Fruit fly (Drosophila melanogaster) whole organism, adult: ENCODE results near the gene CG14903.

Experiments
- CG11617 ChIP-seq: fragments of 200-800 bp; sonication (Bioruptor generic); optimal IDR thresholded peaks from 2 replicates; lab custom pipeline; 2017; ENCODE audit warnings: mild to moderate bottlenecking, missing biosample characterization, missing genetic modification reagents, missing genetic modification characterization
- CG12768 ChIP-seq: fragments of 200-800 bp; sonication (Bioruptor generic); optimal IDR thresholded peaks from 2 replicates; lab custom pipeline; 2017; ENCODE audit warnings: missing biosample characterization, missing genetic modification characterization, mild to moderate bottlenecking, moderate library complexity, missing genetic modification reagents
- CG1620 ChIP-seq: fragments of 200-800 bp; sonication (Bioruptor generic); optimal IDR thresholded peaks from 2 replicates; lab custom pipeline; 2016; ENCODE audit warnings: missing biosample characterization, missing genetic modification characterization
- CG7045 ChIP-seq: fragments of 200-800 bp; sonication (Bioruptor generic); optimal IDR thresholded peaks from 2 replicates; lab custom pipeline; 2017; ENCODE audit warnings: missing biosample characterization, mild to moderate bottlenecking, missing genetic modification characterization
- CG7101 ChIP-seq: fragments of 200-800 bp; sonication (Bioruptor generic); optimal IDR thresholded peaks from 2 replicates; lab custom pipeline; 2018; ENCODE audit warnings: missing biosample characterization, mild to moderate bottlenecking, missing genetic modification characterization, moderate library complexity
- Clk ChIP-seq: fragments of 200-800 bp; sonication (Bioruptor generic); optimal IDR thresholded peaks from 2 replicates; lab custom pipeline; 2017; ENCODE audit warnings: missing biosample characterization, missing genetic modification characterization
- Crg-1 ChIP-seq: fragments of 200-800 bp; sonication (Bioruptor generic); optimal IDR thresholded peaks from 2 replicates; lab custom pipeline; 2016; ENCODE audit warnings: missing biosample characterization, missing genetic modification characterization
- Hr96 ChIP-seq: fragments of 200-800 bp; sonication (Bioruptor generic); optimal IDR thresholded peaks from 2 replicates; lab custom pipeline; 2016; ENCODE audit warnings: missing biosample characterization, missing genetic modification characterization
- Mnt ChIP-seq: fragments of 200-800 bp; sonication (Bioruptor generic); optimal IDR thresholded peaks from 2 replicates; lab custom pipeline; 2016; ENCODE audit warnings: missing biosample characterization, mild to moderate bottlenecking, missing genetic modification characterization
- bab1 ChIP-seq: fragments of 200-800 bp; sonication (Bioruptor generic); optimal IDR thresholded peaks from 3 replicates; lab custom pipeline; 2019; ENCODE audit warnings: missing biosample characterization, mild to moderate bottlenecking, missing genetic modification characterization, moderate library complexity
- cic ChIP-seq: fragments of 200-800 bp; sonication (Bioruptor generic); optimal IDR thresholded peaks from 2 replicates; lab custom pipeline; 2017; ENCODE audit warnings: missing biosample characterization, mild to moderate bottlenecking, missing genetic modification characterization, moderate library complexity
- ovo ChIP-seq: fragments of 200-800 bp; sonication (Bioruptor generic); optimal IDR thresholded peaks from 2 replicates; lab custom pipeline; 2016; ENCODE audit warnings: missing biosample characterization, missing genetic modification characterization
- pad ChIP-seq: fragments of 200-800 bp; sonication (Bioruptor generic); optimal IDR thresholded peaks from 3 replicates; lab custom pipeline; 2017; ENCODE audit warnings: missing biosample characterization, missing genetic modification characterization, mild to moderate bottlenecking, moderate library complexity, missing genetic modification reagents
- tj ChIP-seq: fragments of 200-800 bp; sonication (Bioruptor generic); optimal IDR thresholded peaks from 3 replicates; lab custom pipeline; 2017; ENCODE audit warnings: missing biosample characterization, mild to moderate bottlenecking, missing genetic modification characterization, moderate library complexity

DNA sequence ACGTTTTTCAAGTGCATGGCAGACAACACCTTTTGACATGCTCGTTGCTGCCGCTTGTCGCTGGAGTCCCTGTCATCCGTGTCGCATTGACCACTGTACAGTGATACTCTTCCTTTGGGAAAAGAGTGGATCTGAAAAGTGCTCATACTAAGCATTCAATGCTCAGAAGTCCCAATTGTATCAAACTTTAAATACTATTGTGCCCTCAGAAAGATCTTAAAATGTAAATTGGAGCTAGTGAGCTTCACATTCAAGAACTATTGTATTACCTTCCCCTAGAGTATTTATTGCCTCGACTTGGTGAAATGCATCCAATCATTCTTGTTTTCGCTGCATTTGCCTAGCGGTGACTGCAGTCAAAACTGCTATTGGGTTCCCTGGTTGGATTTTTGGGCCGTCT is 50.2 kb downstream of the CG14903 start:
- TF ChIP-seq pad (GFP tag; lab: Kevin White, UChicago) (no peak), bab1 (GFP tag; lab: Kevin White, UChicago) (no peak), Hr96 (GFP tag; lab: Kevin White, UChicago) (no peak), CG11617 (GFP tag; lab: Kevin White, UChicago) (no peak), CG7101 (tag; lab: Kevin White, UChicago) (no peak), cic (GFP tag; lab: Kevin White, UChicago) (no peak), ovo (GFP tag; lab: Kevin White, UChicago) (no peak), CG1620 (GFP tag; lab: Kevin White, UChicago) (no peak), Clk (no peak), CG7045 (GFP tag; lab: Kevin White, UChicago) (no peak), tj (no peak), Mnt (GFP tag; lab: Kevin White, UChicago) (no peak), Crg-1 (GFP tag; lab: Kevin White, UChicago) (no peak), CG12768 (GFP tag; lab: Kevin White, UChicago) (no peak)
